Fruit fly (Drosophila melanogaster): ENCODE data around the gene Pgk.

Pgk gene

dm6 chr2L:2799909-2800478 is 47.1 kb upstream of the Pgk start, which contains the start of gene Syt1 (continued):
- TF ChIP-seq Optix (GFP tag; IDR thresholded peaks at IDR 0.05), result no peak
- TF ChIP-seq ash1 (GFP tag; optimal IDR thresholded peaks at IDR 0.05), result no peak
- TF ChIP-seq CG30431 (GFP tag; optimal IDR thresholded peaks at IDR 0.05), result no peak
- TF ChIP-seq CG1832 (GFP tag; optimal IDR thresholded peaks at IDR 0.05), result no peak
- TF ChIP-seq kni (GFP tag; optimal IDR thresholded peaks at IDR 0.05), result no peak
- TF ChIP-seq CG13624 (GFP tag; optimal IDR thresholded peaks at IDR 0.05), result no peak
- peak; percentile 42; the same call in 1 of the 3 replicates for TF ChIP-seq dysf (GFP tag; IDR thresholded peaks at IDR 0.05)
- TF ChIP-seq CG9932 (GFP tag; IDR thresholded peaks at IDR 0.05), result peak; percentile 35; the same call in 1 of the 2 replicates
- TF ChIP-seq ken (GFP tag; IDR thresholded peaks at IDR 0.05), result no peak
- no peak for TF ChIP-seq MBD-R2 (GFP tag; IDR thresholded peaks at IDR 0.05)
- TF ChIP-seq seq (GFP tag; IDR thresholded peaks at IDR 0.05), result 0 out of 2 replicates have a peak, but pooled peaks have one; percentile 10
- no peak for TF ChIP-seq ac (GFP tag; optimal IDR thresholded peaks at IDR 0.05)
- peak; percentile 5; the same call in 1 of the 2 replicates for TF ChIP-seq lmd (GFP tag; IDR thresholded peaks at IDR 0.05)
- no peak for TF ChIP-seq stwl (tag; optimal IDR thresholded peaks at IDR 0.05)
- 0 out of 3 replicates have a peak, but pooled peaks have one; percentile 18 for TF ChIP-seq ase (GFP tag; IDR thresholded peaks at IDR 0.05)
- TF ChIP-seq CG4360 (GFP tag; IDR thresholded peaks at IDR 0.05), result no peak
- peak; percentile 33 for TF ChIP-seq CG18599 (GFP tag; optimal IDR thresholded peaks at IDR 0.05)
- TF ChIP-seq CG7839 (tag; optimal IDR thresholded peaks at IDR 0.05), result no peak
- no peak for TF ChIP-seq Doc3 (GFP tag; IDR thresholded peaks at IDR 0.05; ENCODE audit: partially characterized antibody)
- no peak for TF ChIP-seq CG17359 (tag; optimal IDR thresholded peaks at IDR 0.05)
- TF ChIP-seq pnt (GFP tag; optimal IDR thresholded peaks at IDR 0.05), result no peak
- TF ChIP-seq Dip3 (GFP tag; optimal IDR thresholded peaks at IDR 0.05), result no peak
- no peak for TF ChIP-seq CG11085 (GFP tag; IDR thresholded peaks at IDR 0.05)
- TF ChIP-seq CG6854 (GFP tag; optimal IDR thresholded peaks at IDR 0.05), result no peak
- no peak for TF ChIP-seq sr (GFP tag; IDR thresholded peaks at IDR 0.05)
- TF ChIP-seq slbo (GFP tag; IDR thresholded peaks at IDR 0.05), result peak; percentile 16; the same call in 1 of the 2 replicates
- no peak for TF ChIP-seq CG18619 (GFP tag; optimal IDR thresholded peaks at IDR 0.05)
- TF ChIP-seq CG2116 (GFP tag; optimal IDR thresholded peaks at IDR 0.05), result no peak
- TF ChIP-seq CG2199 (GFP tag; IDR thresholded peaks at IDR 0.05), result no peak
- no peak for TF ChIP-seq vvl (GFP tag; IDR thresholded peaks at IDR 0.05)
- TF ChIP-seq hth (optimal IDR thresholded peaks at IDR 0.05), result no peak
- TF ChIP-seq CG4707 (GFP tag; optimal IDR thresholded peaks at IDR 0.05), result no peak
- no peak for TF ChIP-seq CG8089 (GFP tag; optimal IDR thresholded peaks at IDR 0.05)
- no peak for TF ChIP-seq Nf-YA (GFP tag; IDR thresholded peaks at IDR 0.05)
- TF ChIP-seq Ssrp (tag; optimal IDR thresholded peaks at IDR 0.05), result no peak
- TF ChIP-seq fd3F (GFP tag; optimal IDR thresholded peaks at IDR 0.05), result no peak
- TF ChIP-seq gcm2 (GFP tag; optimal IDR thresholded peaks at IDR 0.05), result no peak
- TF ChIP-seq zen2 (GFP tag; IDR thresholded peaks at IDR 0.05; ENCODE audit: partially characterized antibody), result no peak
- TF ChIP-seq HLH54F (GFP tag; optimal IDR thresholded peaks at IDR 0.05), result no peak
- TF ChIP-seq Atf6 (GFP tag; IDR thresholded peaks at IDR 0.05), result no peak
- no peak for TF ChIP-seq sna (GFP tag; IDR thresholded peaks at IDR 0.05; ENCODE audit: partially characterized antibody)
- no peak for TF ChIP-seq Dip2 (GFP tag; IDR thresholded peaks at IDR 0.05)
- TF ChIP-seq CG1647 (GFP tag; optimal IDR thresholded peaks at IDR 0.05), result no peak
- TF ChIP-seq CG4854 (GFP tag; optimal IDR thresholded peaks at IDR 0.05), result no peak
- no peak for TF ChIP-seq CG10979 (tag; optimal IDR thresholded peaks at IDR 0.05)
- TF ChIP-seq Elba2 (GFP tag; optimal IDR thresholded peaks at IDR 0.05), result no peak
- no peak for TF ChIP-seq danr (GFP tag; IDR thresholded peaks at IDR 0.05)
- peak in 1 of 2 experiments; percentile 46 for TF ChIP-seq crp (GFP tag; optimal IDR thresholded peaks at IDR 0.05)
- no peak for TF ChIP-seq Mad (GFP tag; optimal IDR thresholded peaks at IDR 0.05)
- no peak for TF ChIP-seq otp (GFP tag; IDR thresholded peaks at IDR 0.05)
- TF ChIP-seq BtbVII (GFP tag; optimal IDR thresholded peaks at IDR 0.05), result no peak
